Worm (Caenorhabditis elegans) whole organism, L2 larva: ENCODE results near the gene dim-1.

Experiments used
- C34F6.9 ChIP-seq: fragments of 150-350 bp; optimal IDR thresholded peaks from 2 replicates; lab custom pipeline; 2014; ENCODE audit warnings: missing biosample characterization, missing genetic modification characterization
- F13H6.1 ChIP-seq: sonication (generic microtip); optimal IDR thresholded peaks from 2 replicates; lab custom pipeline; 2016; ENCODE audit warnings: missing genetic modification characterization, missing compliant biosample characterization
- R02D3.7 ChIP-seq: fragments of 150-350 bp; optimal IDR thresholded peaks from 2 replicates; lab custom pipeline; 2014; ENCODE audit warnings: missing biosample characterization, missing genetic modification characterization
- ZK546.5 ChIP-seq: sonication (generic microtip); optimal IDR thresholded peaks from 2 replicates; lab custom pipeline; 2017; ENCODE audit warnings: missing biosample characterization, missing genetic modification characterization
- alr-1 ChIP-seq: fragments of 150-350 bp; optimal IDR thresholded peaks from 2 replicates; lab custom pipeline; 2014; ENCODE audit warnings: missing biosample characterization, missing genetic modification characterization
- aly-2 ChIP-seq: fragments of 150-350 bp; optimal IDR thresholded peaks from 2 replicates; lab custom pipeline; 2014; ENCODE audit warnings: missing biosample characterization, missing genetic modification characterization
- ama-1 ChIP-seq: fragments of 150-350 bp; optimal IDR thresholded peaks from 2 replicates; lab custom pipeline; 2018; ENCODE audit warnings: inconsistent platforms
- blmp-1 ChIP-seq: sonication (generic microtip); optimal IDR thresholded peaks from 2 replicates; lab custom pipeline; 2017; ENCODE audit warnings: missing genetic modification characterization, mild to moderate bottlenecking, missing compliant biosample characterization, antibody characterized with exemption, moderate library complexity; ENCODE audit not compliant: insufficient read depth
- ceh-16 ChIP-seq: fragments of 150-350 bp; optimal IDR thresholded peaks from 2 replicates; lab custom pipeline; 2014; ENCODE audit warnings: missing biosample characterization, missing genetic modification characterization
- crh-2 ChIP-seq: sonication (generic microtip); optimal IDR thresholded peaks from 2 replicates; lab custom pipeline; 2017; ENCODE audit warnings: missing biosample characterization, missing genetic modification characterization
- dmd-4 ChIP-seq: sonication (generic microtip); optimal IDR thresholded peaks from 2 replicates; lab custom pipeline; 2017; ENCODE audit warnings: missing biosample characterization, missing genetic modification characterization
- egl-27 ChIP-seq: sonication (generic microtip); optimal IDR thresholded peaks from 3 replicates; lab custom pipeline; 2017; ENCODE audit warnings: missing biosample characterization, missing genetic modification reagents, missing genetic modification characterization
- elt-1 ChIP-seq: fragments of 150-350 bp; optimal IDR thresholded peaks from 2 replicates; lab custom pipeline; 2014; ENCODE audit warnings: missing biosample characterization, missing genetic modification characterization
- elt-3 ChIP-seq: sonication (generic microtip); optimal IDR thresholded peaks from 2 replicates; lab custom pipeline; 2017; ENCODE audit warnings: missing biosample characterization, missing genetic modification characterization
- fos-1 ChIP-seq: fragments of 150-350 bp; optimal IDR thresholded peaks from 2 replicates; lab custom pipeline; 2014; ENCODE audit warnings: missing biosample characterization, missing genetic modification characterization
- lin-11 ChIP-seq: fragments of 150-350 bp; sonication (generic microtip); optimal IDR thresholded peaks from 2 replicates; lab custom pipeline; 2014; ENCODE audit warnings: missing biosample characterization, missing genetic modification characterization, inconsistent platforms, mixed read lengths
- lin-39 ChIP-seq: fragments of 150-350 bp; optimal IDR thresholded peaks from 2 replicates; lab custom pipeline; 2014; ENCODE audit warnings: missing biosample characterization, missing genetic modification reagents, missing genetic modification characterization
- lsy-2 ChIP-seq, 2 experiments: fragments of 150-350 bp in 1 of 2; sonication (generic microtip) in 1 of 2; optimal IDR thresholded peaks; 2 replicates each; lab custom pipeline; 2014 to 2017; ENCODE audit warnings: missing biosample characterization in 2 of 2, missing genetic modification characterization in 2 of 2
- mab-5 ChIP-seq: fragments of 150-350 bp; optimal IDR thresholded peaks from 2 replicates; lab custom pipeline; 2014; ENCODE audit warnings: missing biosample characterization, missing genetic modification characterization
- mbf-1 ChIP-seq: sonication (generic microtip); optimal IDR thresholded peaks from 2 replicates; lab custom pipeline; 2017; ENCODE audit warnings: missing biosample characterization, missing genetic modification characterization
- mdl-1 ChIP-seq, 2 experiments: fragments of 150-350 bp in 1 of 2; sonication (generic microtip) in 1 of 2; optimal IDR thresholded peaks; 2 replicates each; lab custom pipeline; 2017; ENCODE audit warnings: missing biosample characterization in 2 of 2, missing genetic modification characterization in 2 of 2
- nhr-10 ChIP-seq: sonication (generic microtip); optimal IDR thresholded peaks from 2 replicates; lab custom pipeline; 2017; ENCODE audit warnings: missing biosample characterization, missing genetic modification characterization
- nhr-11 ChIP-seq: fragments of 150-350 bp; optimal IDR thresholded peaks from 2 replicates; lab custom pipeline; 2014; ENCODE audit warnings: missing biosample characterization, missing genetic modification characterization
- nhr-12 ChIP-seq: fragments of 150-350 bp; optimal IDR thresholded peaks from 2 replicates; lab custom pipeline; 2014; ENCODE audit warnings: missing biosample characterization, missing genetic modification characterization
- nhr-129 ChIP-seq: fragments of 150-350 bp; optimal IDR thresholded peaks from 2 replicates; lab custom pipeline; 2014; ENCODE audit warnings: missing biosample characterization, missing genetic modification characterization
- nhr-21 ChIP-seq: fragments of 150-350 bp; optimal IDR thresholded peaks from 2 replicates; lab custom pipeline; 2014; ENCODE audit warnings: missing biosample characterization, missing genetic modification characterization
- nhr-23 ChIP-seq: fragments of 150-350 bp; optimal IDR thresholded peaks from 2 replicates; lab custom pipeline; 2014; ENCODE audit warnings: missing biosample characterization, missing genetic modification reagents, missing genetic modification characterization
- nhr-237 ChIP-seq: fragments of 150-350 bp; optimal IDR thresholded peaks from 2 replicates; lab custom pipeline; 2014; ENCODE audit warnings: missing biosample characterization, missing genetic modification characterization
- nhr-6 ChIP-seq: fragments of 150-350 bp; optimal IDR thresholded peaks from 2 replicates; lab custom pipeline; 2014; ENCODE audit warnings: missing biosample characterization, missing genetic modification characterization
- nhr-77 ChIP-seq: fragments of 150-350 bp; optimal IDR thresholded peaks from 2 replicates; lab custom pipeline; 2014; ENCODE audit warnings: missing biosample characterization, missing genetic modification characterization
- peb-1 ChIP-seq: fragments of 150-350 bp; optimal IDR thresholded peaks from 2 replicates; lab custom pipeline; 2014; ENCODE audit warnings: missing biosample characterization, missing genetic modification characterization
- sem-4 ChIP-seq: fragments of 150-350 bp; optimal IDR thresholded peaks from 2 replicates; lab custom pipeline; 2014; ENCODE audit warnings: missing biosample characterization, missing genetic modification reagents, missing genetic modification characterization
- sma-3 ChIP-seq: sonication (generic microtip); optimal IDR thresholded peaks from 2 replicates; lab custom pipeline; 2016; ENCODE audit warnings: missing genetic modification reagents, missing genetic modification characterization, missing compliant biosample characterization
- sma-9 ChIP-seq, 2 experiments: fragments of 150-350 bp in 1 of 2; sonication (generic microtip) in 1 of 2; optimal IDR thresholded peaks; 2 replicates each; lab custom pipeline; 2014 to 2016; ENCODE audit warnings: missing genetic modification characterization in 2 of 2, mild to moderate bottlenecking in 1 of 2, missing biosample characterization in 1 of 2, missing compliant biosample characterization in 1 of 2, missing genetic modification reagents in 1 of 2, moderate library complexity in 1 of 2
- snpc-4 ChIP-seq: fragments of 150-350 bp; optimal IDR thresholded peaks from 2 replicates; lab custom pipeline; 2014; ENCODE audit warnings: missing biosample characterization, missing genetic modification characterization
- unc-39 ChIP-seq: fragments of 150-350 bp; optimal IDR thresholded peaks from 2 replicates; lab custom pipeline; 2014; ENCODE audit warnings: missing biosample characterization, missing genetic modification characterization
- unc-55 ChIP-seq: fragments of 150-350 bp; sonication (generic microtip); optimal IDR thresholded peaks from 3 replicates; lab custom pipeline; 2014; ENCODE audit warnings: missing biosample characterization, missing genetic modification reagents, missing genetic modification characterization
- unc-62 ChIP-seq: fragments of 150-350 bp; optimal IDR thresholded peaks from 2 replicates; lab custom pipeline; 2014; ENCODE audit warnings: missing biosample characterization, missing genetic modification reagents, missing genetic modification characterization
- zag-1 ChIP-seq: fragments of 150-350 bp; optimal IDR thresholded peaks from 2 replicates; lab custom pipeline; 2014; ENCODE audit warnings: missing biosample characterization, missing genetic modification characterization
- ztf-4 ChIP-seq: fragments of 150-350 bp; optimal IDR thresholded peaks from 2 replicates; lab custom pipeline; 2014; ENCODE audit warnings: missing biosample characterization, missing genetic modification characterization

dim-1 gene

DNA sequence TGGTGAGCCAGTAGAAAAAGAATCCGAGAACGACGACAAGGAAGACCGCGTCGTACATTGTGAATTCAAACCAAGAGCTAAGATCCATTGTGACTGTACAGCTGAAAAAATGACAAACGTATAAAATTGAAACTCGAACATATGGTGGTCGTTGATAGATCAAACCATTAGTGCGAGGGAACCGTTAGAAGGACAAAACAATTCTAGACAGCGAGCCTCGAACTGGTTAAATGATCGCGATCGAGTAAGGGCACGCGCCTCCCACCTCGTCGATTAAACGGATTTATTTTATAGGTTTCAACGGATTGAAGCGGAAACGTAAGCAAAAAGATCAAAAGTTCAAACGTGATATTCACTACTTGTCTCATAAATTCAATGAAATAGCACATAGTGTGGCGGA is 30.5 kb upstream of the dim-1 start, which contains the start of gene vem-1:
vem-1 (minus strand) TSS at position 101 of the 400 bp plus-strand sequence.
- TF ChIP-seq alr-1 (tag; lab: Kevin White, UChicago) = no peak
- no peak for TF ChIP-seq sma-9 (GFP tag; optimal IDR thresholded peaks at IDR 0.05; lab: Kevin White, UChicago)
- no peak for TF ChIP-seq sma-9 (tag; optimal IDR thresholded peaks at IDR 0.05; lab: Kevin White, UChicago)
- TF ChIP-seq unc-39 (tag; lab: Kevin White, UChicago) = no peak
- no peak for TF ChIP-seq unc-62
- no peak for TF ChIP-seq aly-2 (tag; lab: Kevin White, UChicago)
- TF ChIP-seq mab-5 (tag; lab: Kevin White, UChicago) = no peak
- no peak for TF ChIP-seq nhr-129 (tag; lab: Kevin White, UChicago)
- no peak for TF ChIP-seq zag-1
- TF ChIP-seq R02D3.7 = no peak
- TF ChIP-seq nhr-10 (tag; lab: Kevin White, UChicago) = no peak
- no peak for TF ChIP-seq nhr-11 (tag; lab: Kevin White, UChicago)
- no peak for TF ChIP-seq mbf-1 (tag; lab: Kevin White, UChicago)
- no peak for TF ChIP-seq lin-39 (tag; lab: Kevin White, UChicago)
- TF ChIP-seq lin-11 (tag; lab: Kevin White, UChicago) = no peak
- TF ChIP-seq dmd-4 = no peak

DNA sequence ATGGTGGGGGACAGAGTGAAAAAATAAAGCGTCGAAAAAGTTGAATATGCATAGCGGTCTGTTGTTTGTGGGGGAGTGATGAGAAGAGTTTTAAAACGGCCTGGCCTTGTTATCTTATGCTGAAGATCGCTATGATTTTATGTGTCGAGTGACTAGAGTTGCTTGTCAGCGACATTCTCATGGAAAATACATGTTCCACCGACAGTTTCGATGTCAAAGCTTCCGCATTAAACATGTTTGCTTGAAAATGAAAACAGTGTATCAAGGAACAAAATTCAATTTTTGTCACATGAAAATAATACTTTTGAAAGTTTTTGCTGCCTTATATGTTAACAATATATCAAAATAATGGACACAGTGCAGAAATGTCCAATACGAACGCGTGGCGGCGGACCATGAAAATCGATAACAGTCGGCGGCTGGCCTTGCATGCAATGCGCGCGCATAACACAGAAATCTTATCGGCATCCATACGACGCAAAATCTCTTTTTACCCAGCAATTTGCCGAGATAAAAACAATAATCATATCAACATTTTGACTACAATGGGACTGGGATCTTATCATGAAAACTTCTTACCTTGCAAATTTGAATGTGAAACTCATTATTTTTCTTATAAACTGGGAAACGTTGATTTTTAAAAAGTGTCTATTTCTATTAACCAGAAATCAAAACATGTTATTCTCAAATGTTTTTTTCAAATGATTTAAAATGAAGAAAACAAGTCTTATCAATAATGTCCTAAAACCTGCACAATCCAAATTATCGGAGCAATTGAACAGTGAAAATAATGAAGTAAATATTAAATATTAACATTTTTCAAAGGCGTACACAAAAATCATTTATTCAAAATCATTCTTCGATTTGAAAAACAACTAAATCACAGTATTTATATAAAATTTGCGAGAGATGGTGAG is 29.0 kb upstream of the dim-1 start:
- TF ChIP-seq alr-1 (tag; lab: Kevin White, UChicago) (no peak), nhr-237 (tag; lab: Kevin White, UChicago) (no peak), crh-2 (tag; lab: Kevin White, UChicago) (peak; percentile 49)

- TF ChIP-seq dmd-4 = no peak
- TF ChIP-seq R02D3.7 = no peak
- TF ChIP-seq nhr-6 (tag; lab: Kevin White, UChicago) = no peak
- no peak for TF ChIP-seq blmp-1
- TF ChIP-seq peb-1 (tag; lab: Kevin White, UChicago) = no peak
- no peak for TF ChIP-seq unc-62
- TF ChIP-seq ztf-4 (tag; lab: Kevin White, UChicago) = no peak
- TF ChIP-seq mbf-1 (tag; lab: Kevin White, UChicago) = no peak
- TF ChIP-seq ama-1 (lab: Kevin White, UChicago) = no peak
- no peak for TF ChIP-seq lin-39 (tag; lab: Kevin White, UChicago)
These were observed 28.4 kb upstream of the dim-1 start, which contains the start of gene dao-3 for ce11 chrX:8086450-8086724. Gene dao-3, minus strand, starts transcription at chrX:8086550.

- TF ChIP-seq nhr-6 (tag; lab: Kevin White, UChicago) = no peak
- TF ChIP-seq ZK546.5 (tag; lab: Kevin White, UChicago) = no peak
- TF ChIP-seq mdl-1 (tag; optimal IDR thresholded peaks at IDR 0.05; lab: Kevin White, UChicago) = no peak
- no peak for TF ChIP-seq snpc-4 (tag; lab: Kevin White, UChicago)
- TF ChIP-seq unc-62 = no peak
- TF ChIP-seq ceh-16 (tag; lab: Kevin White, UChicago) = no peak
- no peak for TF ChIP-seq F13H6.1 (tag; lab: Kevin White, UChicago)
- TF ChIP-seq unc-55 = no peak
- no peak for TF ChIP-seq dmd-4
- no peak for TF ChIP-seq lin-39 (tag; lab: Kevin White, UChicago)
- TF ChIP-seq elt-1 (tag; lab: Kevin White, UChicago) = no peak
- TF ChIP-seq ztf-4 (tag; lab: Kevin White, UChicago) = no peak
- TF ChIP-seq nhr-21 (tag; lab: Kevin White, UChicago) = no peak
- no peak for TF ChIP-seq nhr-23
- no peak for TF ChIP-seq crh-2 (tag; lab: Kevin White, UChicago)
- no peak for TF ChIP-seq mbf-1 (tag; lab: Kevin White, UChicago)
- TF ChIP-seq nhr-12 = no peak
- no peak for TF ChIP-seq sem-4 (tag; lab: Kevin White, UChicago)
- no peak for TF ChIP-seq elt-3 (tag; lab: Kevin White, UChicago)
These were observed 26.6 kb upstream of the dim-1 start for ce11 chrX:8084669-8085068.

- TF ChIP-seq aly-2 (tag; lab: Kevin White, UChicago) (no peak), sma-3 (GFP tag; lab: Kevin White, UChicago) (peak; percentile 92), alr-1 (tag; lab: Kevin White, UChicago) (no peak), dmd-4 (no peak), nhr-129 (tag; lab: Kevin White, UChicago) (peak; percentile 70), mab-5 (tag; lab: Kevin White, UChicago) (no peak), mdl-1 (tag; optimal IDR thresholded peaks at IDR 0.05; lab: Kevin White, UChicago) (peak; percentile 59 to 90), nhr-6 (tag; lab: Kevin White, UChicago) (peak; percentile 55), nhr-77 (tag; lab: Kevin White, UChicago) (no peak), nhr-237 (tag; lab: Kevin White, UChicago) (no peak), elt-1 (tag; lab: Kevin White, UChicago) (no peak), nhr-11 (tag; lab: Kevin White, UChicago) (no peak), elt-3 (tag; lab: Kevin White, UChicago) (no peak), lin-11 (tag; lab: Kevin White, UChicago) (peak; percentile 5), lsy-2 (tag; optimal IDR thresholded peaks at IDR 0.05; lab: Kevin White, UChicago) (peak in 1 of 2 experiments; percentile 37), mbf-1 (tag; lab: Kevin White, UChicago) (no peak), unc-39 (tag; lab: Kevin White, UChicago) (no peak), nhr-23 (no peak), egl-27 (tag; lab: Kevin White, UChicago) (no peak), C34F6.9 (peak; percentile 13), blmp-1 (peak; percentile 78), nhr-10 (tag; lab: Kevin White, UChicago) (no peak), nhr-12 (no peak), fos-1 (tag; lab: Kevin White, UChicago) (peak; percentile 75), peb-1 (tag; lab: Kevin White, UChicago) (no peak)
These were observed 25.9 kb upstream of the dim-1 start, which contains the start of gene K07E3.4 for ce11 chrX:8083919-8084318. Gene K07E3.4, minus strand, starts transcription at chrX:8084018.
